Fruit fly (Drosophila melanogaster) whole organism, embryonic: ENCODE measurements around the gene Ilp6.

Source experiments
- Adf1 ChIP-seq: fragments of 200-800 bp; sonication (Bioruptor generic); IDR thresholded peaks from 2 replicates; pipeline ENCODE4 v1.3.6; 2022; ENCODE audit warnings: missing biosample characterization, missing genetic modification characterization
- Awh ChIP-seq: fragments of 200-800 bp; sonication (Bioruptor generic); IDR thresholded peaks from 2 replicates; pipeline ENCODE4, ENCODE4 v1.3.6; 2022; ENCODE audit warnings: missing biosample characterization, missing genetic modification characterization
- B-H1 ChIP-seq: fragments of 200-800 bp; sonication (Bioruptor generic); IDR thresholded peaks from 3 replicates; pipeline ENCODE4 v1.3.6; 2022; ENCODE audit warnings: missing biosample characterization, missing genetic modification characterization
- Bgb ChIP-seq: fragments of 200-800 bp; sonication (Bioruptor generic); IDR thresholded peaks from 2 replicates; pipeline ENCODE4 v1.3.6; 2022; ENCODE audit warnings: missing biosample characterization, missing genetic modification characterization; ENCODE audit not compliant: partially characterized antibody
- CG10462 ChIP-seq: fragments of 200-800 bp; sonication (Bioruptor generic); optimal IDR thresholded peaks from 2 replicates; lab custom pipeline; 2016; ENCODE audit warnings: missing biosample characterization, missing genetic modification characterization
- CG10543 ChIP-seq: fragments of 200-800 bp; sonication (Bioruptor generic); optimal IDR thresholded peaks from 3 replicates; lab custom pipeline; 2017; ENCODE audit warnings: missing biosample characterization, mild to moderate bottlenecking, missing genetic modification characterization, moderate library complexity
- CG10565 ChIP-seq: fragments of 200-800 bp; sonication (Bioruptor generic); optimal IDR thresholded peaks from 3 replicates; lab custom pipeline; 2016; ENCODE audit warnings: missing biosample characterization, mild to moderate bottlenecking, missing genetic modification characterization
- CG11085 ChIP-seq: fragments of 200-800 bp; sonication (Bioruptor generic); IDR thresholded peaks from 2 replicates; pipeline ENCODE4 v1.3.6; 2022; ENCODE audit warnings: missing biosample characterization, missing genetic modification characterization
- CG11456 ChIP-seq: fragments of 200-800 bp; sonication (Bioruptor generic); IDR thresholded peaks from 3 replicates; pipeline ENCODE4 v1.3.6; 2022; ENCODE audit warnings: missing biosample characterization, missing genetic modification characterization
- CG1233 ChIP-seq: fragments of 200-800 bp; sonication (Bioruptor generic); optimal IDR thresholded peaks from 4 replicates; lab custom pipeline; 2018; ENCODE audit warnings: missing biosample characterization, mild to moderate bottlenecking, missing genetic modification characterization
- CG12744 ChIP-seq: fragments of 200-800 bp; sonication (Bioruptor generic); optimal IDR thresholded peaks from 2 replicates; lab custom pipeline; 2016; ENCODE audit warnings: missing biosample characterization, missing genetic modification characterization
- CG13123 ChIP-seq: fragments of 200-800 bp; sonication (Bioruptor generic); optimal IDR thresholded peaks from 2 replicates; lab custom pipeline; 2016; ENCODE audit warnings: missing biosample characterization, missing genetic modification characterization
- CG13296 ChIP-seq: fragments of 200-800 bp; sonication (Bioruptor generic); optimal IDR thresholded peaks from 3 replicates; lab custom pipeline; 2018; ENCODE audit warnings: missing biosample characterization, mild to moderate bottlenecking, missing genetic modification characterization
- CG13775 ChIP-seq: fragments of 200-800 bp; sonication (Bioruptor generic); optimal IDR thresholded peaks from 3 replicates; lab custom pipeline; 2017; ENCODE audit warnings: missing biosample characterization, mild to moderate bottlenecking, missing genetic modification characterization
- CG15073 ChIP-seq: fragments of 200-800 bp; sonication (Bioruptor generic); optimal IDR thresholded peaks from 2 replicates; lab custom pipeline; 2016; ENCODE audit warnings: missing biosample characterization, missing genetic modification characterization
- CG16815 ChIP-seq: fragments of 200-800 bp; sonication (Bioruptor generic); optimal IDR thresholded peaks from 3 replicates; lab custom pipeline; 2017; ENCODE audit warnings: missing biosample characterization, mild to moderate bottlenecking, missing genetic modification characterization
- CG2129 ChIP-seq: fragments of 200-800 bp; sonication (Bioruptor generic); IDR thresholded peaks from 2 replicates; pipeline ENCODE4 v1.3.6; 2022; ENCODE audit warnings: missing biosample characterization, missing genetic modification characterization; ENCODE audit not compliant: partially characterized antibody
- CG6683 ChIP-seq: fragments of 200-800 bp; sonication (Bioruptor generic); optimal IDR thresholded peaks from 2 replicates; lab custom pipeline; 2017; ENCODE audit warnings: missing biosample characterization, mild to moderate bottlenecking, missing genetic modification characterization, missing genetic modification reagents
- CG6765 ChIP-seq: fragments of 200-800 bp; sonication (Bioruptor generic); optimal IDR thresholded peaks from 3 replicates; lab custom pipeline; 2017; ENCODE audit warnings: missing biosample characterization, mild to moderate bottlenecking, missing genetic modification characterization
- CG6791 ChIP-seq: fragments of 200-800 bp; sonication (Bioruptor generic); IDR thresholded peaks from 3 replicates; pipeline ENCODE4 v1.3.6; 2022; ENCODE audit warnings: missing biosample characterization, missing genetic modification characterization; ENCODE audit not compliant: partially characterized antibody
- CG9437 ChIP-seq: fragments of 200-800 bp; sonication (Bioruptor generic); optimal IDR thresholded peaks from 2 replicates; lab custom pipeline; 2018; ENCODE audit warnings: missing biosample characterization, mild to moderate bottlenecking, missing genetic modification characterization
- Dad ChIP-seq: fragments of 200-800 bp; sonication (Bioruptor generic); optimal IDR thresholded peaks from 3 replicates; lab custom pipeline; 2016; ENCODE audit warnings: missing biosample characterization, missing genetic modification characterization
- Dbx ChIP-seq: fragments of 200-800 bp; sonication (Bioruptor generic); IDR thresholded peaks from 3 replicates; pipeline ENCODE4 v1.3.6; 2022; ENCODE audit warnings: missing biosample characterization, missing genetic modification characterization
- Dip3 ChIP-seq: fragments of 200-800 bp; sonication (Bioruptor generic); optimal IDR thresholded peaks from 3 replicates; lab custom pipeline; 2016; ENCODE audit warnings: missing biosample characterization, missing genetic modification characterization
- Hand ChIP-seq: fragments of 200-800 bp; sonication (Bioruptor generic); optimal IDR thresholded peaks from 2 replicates; lab custom pipeline; 2017; ENCODE audit warnings: mild to moderate bottlenecking, missing biosample characterization, missing genetic modification reagents, missing genetic modification characterization
- Hr78 ChIP-seq, 2 experiments: fragments of 200-800 bp in 1 of 2; fragments of >200 bp in 1 of 2; sonication (Bioruptor generic) in 1 of 2; optimal IDR thresholded peaks; 2 replicates each; lab custom pipeline; 2017 to 2019; ENCODE audit warnings: missing biosample characterization in 2 of 2, missing genetic modification characterization in 2 of 2, mild to moderate bottlenecking in 1 of 2, moderate library complexity in 1 of 2
- MESR4 ChIP-seq: fragments of 200-800 bp; sonication (Bioruptor generic); optimal IDR thresholded peaks from 2 replicates; lab custom pipeline; 2018; ENCODE audit warnings: missing biosample characterization, mild to moderate bottlenecking, missing genetic modification characterization, moderate library complexity
- NC2β ChIP-seq: fragments of 200-800 bp; sonication (Bioruptor generic); optimal IDR thresholded peaks from 2 replicates; lab custom pipeline; 2016; ENCODE audit warnings: missing biosample characterization, missing genetic modification characterization
- Nf-YB ChIP-seq: fragments of 200-800 bp; sonication (Bioruptor generic); optimal IDR thresholded peaks from 3 replicates; lab custom pipeline; 2019; ENCODE audit warnings: missing biosample characterization, mild to moderate bottlenecking, missing genetic modification characterization, moderate library complexity
- Pdp1 ChIP-seq, 2 experiments: fragments of 200-800 bp; sonication (Bioruptor generic); optimal IDR thresholded peaks; 3 replicates each; lab custom pipeline; 2016; ENCODE audit warnings: missing biosample characterization in 2 of 2, missing genetic modification characterization in 2 of 2, mild to moderate bottlenecking in 1 of 2, moderate library complexity in 1 of 2
- ap ChIP-seq: fragments of 200-800 bp; sonication (Bioruptor generic); IDR thresholded peaks from 2 replicates; pipeline ENCODE4 v1.3.6; 2022; ENCODE audit warnings: missing biosample characterization, missing genetic modification characterization
- ara ChIP-seq: fragments of 200-800 bp; sonication (Bioruptor generic); IDR thresholded peaks from 2 replicates; pipeline ENCODE4 v1.3.6; 2022; ENCODE audit warnings: missing biosample characterization, missing genetic modification characterization
- ato ChIP-seq: fragments of 200-800 bp; sonication (Bioruptor generic); IDR thresholded peaks from 2 replicates; pipeline ENCODE4 v1.3.6; 2022; ENCODE audit warnings: missing biosample characterization, missing genetic modification characterization; ENCODE audit not compliant: partially characterized antibody
- caup ChIP-seq: fragments of 200-800 bp; sonication (Bioruptor generic); optimal IDR thresholded peaks from 3 replicates; lab custom pipeline; 2017; ENCODE audit warnings: missing biosample characterization, mild to moderate bottlenecking, missing genetic modification characterization, moderate library complexity; ENCODE audit not compliant: severe bottlenecking
- eyg ChIP-seq: fragments of 200-800 bp; sonication (Bioruptor generic); optimal IDR thresholded peaks from 3 replicates; lab custom pipeline; 2016; ENCODE audit warnings: missing biosample characterization, missing genetic modification characterization
- gro ChIP-seq: fragments of 200-800 bp; sonication (Bioruptor generic); optimal IDR thresholded peaks from 2 replicates; lab custom pipeline; 2016; ENCODE audit warnings: missing biosample characterization, missing genetic modification characterization
- klu ChIP-seq: fragments of 200-800 bp; sonication (Bioruptor generic); IDR thresholded peaks from 2 replicates; pipeline ENCODE4 v1.3.6; 2022; ENCODE audit warnings: missing biosample characterization, missing genetic modification characterization
- knrl ChIP-seq: fragments of 200-800 bp; sonication (Bioruptor generic); IDR thresholded peaks from 3 replicates; pipeline ENCODE4 v1.3.6; 2022; ENCODE audit warnings: missing biosample characterization, missing genetic modification characterization; ENCODE audit not compliant: partially characterized antibody
- maf-S ChIP-seq: fragments of 200-800 bp; sonication (Bioruptor generic); optimal IDR thresholded peaks from 2 replicates; lab custom pipeline; 2016; ENCODE audit warnings: missing biosample characterization, missing genetic modification characterization
- mld ChIP-seq: fragments of 200-800 bp; sonication (Bioruptor generic); IDR thresholded peaks from 3 replicates; pipeline ENCODE4 v1.3.6; 2022; ENCODE audit warnings: missing biosample characterization, missing genetic modification characterization; ENCODE audit not compliant: partially characterized antibody
- pros ChIP-seq: fragments of 200-800 bp; sonication (Bioruptor generic); optimal IDR thresholded peaks from 3 replicates; lab custom pipeline; 2019; ENCODE audit warnings: missing biosample characterization, mild to moderate bottlenecking, missing genetic modification characterization, moderate library complexity
- pum ChIP-seq: fragments of 200-800 bp; sonication (Bioruptor generic); optimal IDR thresholded peaks from 2 replicates; lab custom pipeline; 2016; ENCODE audit warnings: missing biosample characterization, missing genetic modification characterization
- ranshi ChIP-seq: fragments of 200-800 bp; sonication (Bioruptor generic); IDR thresholded peaks from 2 replicates; pipeline ENCODE4 v1.3.6; 2022; ENCODE audit warnings: missing biosample characterization, missing genetic modification characterization
- repo ChIP-seq: fragments of 200-800 bp; sonication (Bioruptor generic); optimal IDR thresholded peaks from 2 replicates; lab custom pipeline; 2016; ENCODE audit warnings: missing biosample characterization, missing genetic modification characterization
- sqz ChIP-seq: fragments of 200-800 bp; sonication (Bioruptor generic); optimal IDR thresholded peaks from 3 replicates; lab custom pipeline; 2018; ENCODE audit warnings: missing biosample characterization, mild to moderate bottlenecking, missing genetic modification characterization
- sr ChIP-seq: fragments of 200-800 bp; sonication (Bioruptor generic); IDR thresholded peaks from 3 replicates; pipeline ENCODE4 v1.3.6; 2022; ENCODE audit warnings: missing biosample characterization, missing genetic modification characterization
- wek ChIP-seq: fragments of 200-800 bp; sonication (Bioruptor generic); optimal IDR thresholded peaks from 3 replicates; lab custom pipeline; 2018; ENCODE audit warnings: missing biosample characterization, mild to moderate bottlenecking, missing genetic modification characterization, moderate library complexity

Ilp6 gene

dm6 chrX:2329312-2329711 lies 5.1 kb downstream of the Ilp6 start (continued):
- TF ChIP-seq ara (GFP tag; lab: Robert Waterston, UW) (peak; percentile 62; the same call in 1 of the 2 replicates), CG11456 (peak; percentile 69; the same call in 1 of the 3 replicates), CG6765 (GFP tag; lab: Kevin White, UChicago) (no peak), CG11085 (GFP tag; lab: Robert Waterston, UW) (0 out of 2 replicates have a peak, but pooled peaks have one; percentile 21), ap (GFP tag; lab: Robert Waterston, UW) (peak; percentile 66; the same call in 1 of the 2 replicates), CG10565 (GFP tag; lab: Kevin White, UChicago) (no peak), Pdp1 (GFP tag; optimal IDR thresholded peaks at IDR 0.05; lab: Kevin White, UChicago) (peak; percentile 69 to 82), CG1233 (peak; percentile 6), eyg (GFP tag; lab: Kevin White, UChicago) (peak; percentile 37), ranshi (peak; percentile 61; the same call in 1 of the 2 replicates), repo (GFP tag; lab: Kevin White, UChicago) (peak; percentile 56), MESR4 (GFP tag; lab: Kevin White, UChicago) (no peak), pum (GFP tag; lab: Kevin White, UChicago) (peak; percentile 68), knrl (GFP tag; lab: Robert Waterston, UW) (no peak), caup (peak; percentile 64), Hand (GFP tag; lab: Kevin White, UChicago) (peak; percentile 2), CG10543 (GFP tag; lab: Kevin White, UChicago) (peak; percentile 9), CG13775 (GFP tag; lab: Kevin White, UChicago) (peak; percentile 56), pros (GFP tag; lab: Kevin White, UChicago) (peak; percentile 67), mld (no peak), Adf1 (GFP tag; lab: Robert Waterston, UW) (peak; percentile 44; the same call in 1 of the 2 replicates), Nf-YB (peak; percentile 31), B-H1 (peak; percentile 50; the same call in 2 of the 3 replicates), klu (GFP tag; lab: Robert Waterston, UW) (0 out of 2 replicates have a peak, but pooled peaks have one; percentile 32), gro (GFP tag; lab: Kevin White, UChicago) (peak; percentile 81), CG13123 (GFP tag; lab: Kevin White, UChicago) (peak; percentile 45), NC2β (peak; percentile 80), wek (GFP tag; lab: Kevin White, UChicago) (no peak), CG15073 (GFP tag; lab: Kevin White, UChicago) (no peak), Dad (GFP tag; lab: Kevin White, UChicago) (peak; percentile 76), CG12744 (GFP tag; lab: Kevin White, UChicago) (peak; percentile 44), Dip3 (GFP tag; lab: Kevin White, UChicago) (no peak), Dbx (peak; percentile 62; the same call in 1 of the 3 replicates), sr (GFP tag; lab: Robert Waterston, UW) (no peak), CG16815 (GFP tag; lab: Kevin White, UChicago) (peak; percentile 65), Awh (GFP tag; lab: Robert Waterston, UW) (peak; percentile 76), CG9437 (GFP tag; lab: Kevin White, UChicago) (peak; percentile 46), Hr78 (GFP tag; optimal IDR thresholded peaks at IDR 0.05; lab: Kevin White, UChicago) (no peak), maf-S (GFP tag; lab: Kevin White, UChicago) (peak; percentile 84), CG2129 (GFP tag; lab: Robert Waterston, UW) (no peak), CG6683 (GFP tag; lab: Kevin White, UChicago) (peak; percentile 17), sqz (peak; percentile 32), Bgb (GFP tag; lab: Robert Waterston, UW) (no peak), CG13296 (GFP tag; lab: Kevin White, UChicago) (peak; percentile 24), CG10462 (GFP tag; lab: Kevin White, UChicago) (peak; percentile 53), ato (GFP tag; lab: Robert Waterston, UW) (no peak), CG6791 (GFP tag; lab: Robert Waterston, UW) (no peak)
